Worm (Caenorhabditis elegans) whole organism, L1 larva: Measurements from ENCODE around the gene dpy-17.

Source experiments
- F16B12.6 ChIP-seq: fragments of 150-350 bp; optimal IDR thresholded peaks from 2 replicates; lab custom pipeline; 2014; ENCODE audit warnings: missing biosample characterization, missing genetic modification characterization
- ceh-63 ChIP-seq: fragments of 200-800 bp; sonication (Bioruptor generic); optimal IDR thresholded peaks from 2 replicates; lab custom pipeline; 2018; ENCODE audit warnings: mild to moderate bottlenecking, missing genetic modification characterization, missing compliant biosample characterization
- ceh-88 ChIP-seq: fragments of 200-800 bp; sonication (Bioruptor generic); IDR thresholded peaks from 2 replicates; pipeline ENCODE4 v1.3.6; 2022; ENCODE audit warnings: missing genetic modification characterization, missing compliant biosample characterization
- elt-2 ChIP-seq: sonication (generic microtip); optimal IDR thresholded peaks from 2 replicates; lab custom pipeline; 2016; ENCODE audit warnings: missing genetic modification characterization, mild to moderate bottlenecking, inconsistent platforms, missing compliant biosample characterization, missing genetic modification reagents
- lir-3 ChIP-seq: sonication (generic microtip); optimal IDR thresholded peaks from 2 replicates; lab custom pipeline; 2016; ENCODE audit warnings: mild to moderate bottlenecking, missing genetic modification characterization, moderate library complexity, missing compliant biosample characterization; ENCODE audit not compliant: poor library complexity
- nhr-28 ChIP-seq: fragments of 150-350 bp; optimal IDR thresholded peaks from 2 replicates; lab custom pipeline; 2014; ENCODE audit warnings: missing biosample characterization, missing genetic modification characterization
- pqm-1 ChIP-seq: sonication (generic microtip); optimal IDR thresholded peaks from 3 replicates; lab custom pipeline; 2017; ENCODE audit warnings: missing biosample characterization, missing genetic modification characterization
- snpc-4 ChIP-seq: fragments of 150-350 bp; optimal IDR thresholded peaks from 2 replicates; lab custom pipeline; 2014; ENCODE audit warnings: missing biosample characterization, missing genetic modification characterization
- tbx-2 ChIP-seq: sonication (generic microtip); optimal IDR thresholded peaks from 2 replicates; lab custom pipeline; 2016; ENCODE audit warnings: missing genetic modification characterization, missing compliant biosample characterization
- zag-1 ChIP-seq: fragments of 150-350 bp; optimal IDR thresholded peaks from 2 replicates; lab custom pipeline; 2014; ENCODE audit warnings: missing biosample characterization, missing genetic modification characterization

DNA sequence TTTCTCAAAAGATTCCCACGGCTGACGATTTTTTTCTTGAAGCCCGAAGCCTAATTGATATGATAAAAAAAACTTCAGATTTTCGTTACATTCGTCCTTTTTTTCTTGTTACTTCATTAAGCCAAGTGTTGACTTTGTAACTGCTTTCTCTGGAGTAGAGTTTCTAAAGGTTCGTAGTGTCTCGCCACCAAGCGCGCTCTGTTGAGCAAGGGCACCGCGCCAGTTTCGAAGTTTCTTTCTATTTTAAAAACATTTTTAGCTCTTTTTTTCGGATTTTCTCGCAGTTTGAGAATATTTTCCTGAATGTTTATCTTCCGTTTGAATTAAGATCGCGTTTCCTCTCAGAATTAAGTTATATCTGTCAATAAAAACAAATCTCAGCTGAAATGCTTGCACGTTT lies 30.6 kb upstream of the dpy-17 start:
- no peak for TF ChIP-seq elt-2 (tag; lab: Kevin White, UChicago)
- no peak for TF ChIP-seq zag-1 (tag; lab: Kevin White, UChicago)
- TF ChIP-seq F16B12.6 (tag; lab: Kevin White, UChicago): no peak
- TF ChIP-seq ceh-63 (GFP tag; lab: Kevin White, UChicago): no peak
- no peak for TF ChIP-seq ceh-88
- TF ChIP-seq nhr-28 (tag; lab: Kevin White, UChicago): no peak
- TF ChIP-seq snpc-4 (tag; lab: Kevin White, UChicago): no peak
- TF ChIP-seq pqm-1 (tag; lab: Kevin White, UChicago): no peak
- TF ChIP-seq lir-3 (tag; lab: Kevin White, UChicago): no peak
- no peak for TF ChIP-seq tbx-2
